Fruit fly (Drosophila melanogaster): ENCODE results near the gene CG18599.

DNA sequence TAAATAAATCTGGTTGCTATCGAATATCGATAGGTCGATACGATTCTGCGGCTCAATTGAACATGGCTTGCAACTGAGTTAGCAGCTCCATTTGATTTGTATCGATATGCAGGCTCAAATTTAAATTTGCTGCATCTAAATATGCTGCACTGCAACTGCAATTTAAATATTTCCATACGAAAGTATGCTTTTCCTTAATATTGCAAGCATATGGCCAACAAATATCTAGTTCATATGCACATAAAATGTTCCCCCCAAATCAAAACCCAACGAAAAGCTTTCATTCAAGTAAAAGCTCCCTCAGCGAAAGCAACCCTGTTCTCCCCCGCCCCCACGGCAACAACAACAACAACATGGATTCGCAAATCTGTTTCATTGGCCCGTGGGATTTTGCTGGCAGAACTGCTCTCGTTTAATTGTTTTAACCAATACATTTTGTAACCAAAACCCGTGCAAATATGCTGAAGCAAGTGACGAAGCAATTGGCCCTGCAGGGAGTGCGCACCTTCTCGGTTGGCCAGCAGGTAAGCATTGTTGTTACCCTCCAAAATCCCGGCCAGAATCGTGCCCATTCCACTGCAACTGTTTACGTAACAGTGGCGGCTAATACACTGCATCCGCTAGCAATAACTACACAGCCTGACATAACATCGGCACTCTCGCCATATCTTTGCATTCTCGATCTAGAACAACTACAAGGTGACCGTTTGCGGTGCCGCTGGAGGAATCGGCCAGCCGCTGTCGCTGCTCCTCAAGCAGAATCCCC, 41.4 kb upstream of the CG18599 start, which contains the start of the genes CG7168 and Mdh2:
- TF ChIP-seq tj (GFP tag; optimal IDR thresholded peaks at IDR 0.05): peak; percentile 28
- TF ChIP-seq Crg-1 (GFP tag; optimal IDR thresholded peaks at IDR 0.05): no peak
- TF ChIP-seq CG7101 (tag; optimal IDR thresholded peaks at IDR 0.05): no peak
- peak; percentile 90 for TF ChIP-seq CG14711 (tag; optimal IDR thresholded peaks at IDR 0.05)
- peak; percentile 49 for TF ChIP-seq CG12768 (GFP tag; optimal IDR thresholded peaks at IDR 0.05)
- no peak for TF ChIP-seq cnc (optimal IDR thresholded peaks at IDR 0.05)
- TF ChIP-seq kay (GFP tag; ENCODE audit: borderline replicate concordance): no peak
- TF ChIP-seq Clk (GFP tag; optimal IDR thresholded peaks at IDR 0.05): no peak
- TF ChIP-seq Mnt (GFP tag; optimal IDR thresholded peaks at IDR 0.05): peak; percentile 35
- no peak for TF ChIP-seq CG1620 (GFP tag; optimal IDR thresholded peaks at IDR 0.05)

Measured in whole organism, adult.